Worm (Caenorhabditis elegans) whole organism, late embryonic: Measurements from ENCODE around the gene catp-6.
"Not testable (repeated sequence)": the region's sequence is repeated elsewhere in the genome, so short reads cannot be mapped to it uniquely, and the experiment has no call there.

Experiments
- C38D4.7 ChIP-seq: fragments of 200-800 bp; sonication (Bioruptor generic); optimal IDR thresholded peaks from 2 replicates; lab custom pipeline; 2018; ENCODE audit warnings: mild to moderate bottlenecking, missing genetic modification characterization, moderate library complexity, missing compliant biosample characterization
- F13H6.1 ChIP-seq: sonication (generic microtip); optimal IDR thresholded peaks from 2 replicates; lab custom pipeline; 2016; ENCODE audit warnings: missing genetic modification characterization, missing compliant biosample characterization
- K02D7.2 ChIP-seq: sonication (generic microtip); optimal IDR thresholded peaks from 2 replicates; lab custom pipeline; 2017; ENCODE audit warnings: mild to moderate bottlenecking, missing genetic modification characterization, missing compliant biosample characterization
- K09A11.1 ChIP-seq: sonication (generic microtip); optimal IDR thresholded peaks from 2 replicates; lab custom pipeline; 2017; ENCODE audit warnings: antibody characterized with exemption, mild to moderate bottlenecking, missing genetic modification characterization, missing compliant biosample characterization; ENCODE audit not compliant: insufficient read depth
- ahr-1 ChIP-seq: sonication (generic microtip); optimal IDR thresholded peaks from 2 replicates; lab custom pipeline; 2016; ENCODE audit warnings: missing genetic modification characterization, missing compliant biosample characterization
- ceh-14 ChIP-seq: sonication (generic microtip); optimal IDR thresholded peaks from 2 replicates; lab custom pipeline; 2016; ENCODE audit warnings: missing genotype, missing genetic modification characterization, missing compliant biosample characterization
- ceh-18 ChIP-seq: sonication (generic microtip); optimal IDR thresholded peaks from 2 replicates; lab custom pipeline; 2016; ENCODE audit warnings: missing genetic modification characterization, missing compliant biosample characterization
- ceh-19 ChIP-seq: fragments of 200-800 bp; sonication (Bioruptor generic); optimal IDR thresholded peaks from 2 replicates; lab custom pipeline; 2018; ENCODE audit warnings: mild to moderate bottlenecking, missing genetic modification characterization, missing compliant biosample characterization
- ceh-2 ChIP-seq: sonication (generic microtip); optimal IDR thresholded peaks from 2 replicates; lab custom pipeline; 2016; ENCODE audit warnings: missing genotype, missing genetic modification characterization, missing compliant biosample characterization
- ceh-24 ChIP-seq: sonication (generic microtip); optimal IDR thresholded peaks from 2 replicates; lab custom pipeline; 2016; ENCODE audit warnings: mild to moderate bottlenecking, missing genetic modification characterization, missing compliant biosample characterization
- ceh-34 ChIP-seq: sonication (generic microtip); optimal IDR thresholded peaks from 2 replicates; lab custom pipeline; 2016; ENCODE audit warnings: mild to moderate bottlenecking, missing genetic modification characterization, missing compliant biosample characterization
- ceh-45 ChIP-seq: fragments of 200-800 bp; sonication (Bioruptor generic); IDR thresholded peaks from 2 replicates; pipeline ENCODE4 v1.3.6; 2022; ENCODE audit warnings: missing genetic modification reagents, missing genetic modification characterization, missing compliant biosample characterization
- dmd-4 ChIP-seq: sonication (generic microtip); optimal IDR thresholded peaks from 2 replicates; lab custom pipeline; 2016; ENCODE audit warnings: borderline replicate concordance, missing genetic modification characterization, missing compliant biosample characterization
- elt-4 ChIP-seq: sonication (generic microtip); optimal IDR thresholded peaks from 2 replicates; lab custom pipeline; 2016; ENCODE audit warnings: missing genetic modification characterization, missing compliant biosample characterization
- ets-4 ChIP-seq: sonication (generic microtip); optimal IDR thresholded peaks from 2 replicates; lab custom pipeline; 2016; ENCODE audit warnings: missing genetic modification characterization, missing compliant biosample characterization
- eyg-1 ChIP-seq: sonication (generic microtip); optimal IDR thresholded peaks from 2 replicates; lab custom pipeline; 2016; ENCODE audit warnings: missing genotype, missing genetic modification characterization, missing compliant biosample characterization
- fax-1 ChIP-seq: sonication (generic microtip); optimal IDR thresholded peaks from 2 replicates; lab custom pipeline; 2016; ENCODE audit warnings: missing genotype, missing genetic modification characterization, missing compliant biosample characterization
- fkh-10 ChIP-seq: fragments of 150-350 bp; optimal IDR thresholded peaks from 2 replicates; lab custom pipeline; 2014; ENCODE audit warnings: missing biosample characterization, missing genetic modification reagents, missing genetic modification characterization
- fkh-6 ChIP-seq: sonication (generic microtip); optimal IDR thresholded peaks from 2 replicates; lab custom pipeline; 2016; ENCODE audit warnings: missing genetic modification characterization, missing compliant biosample characterization
- gmeb-2 ChIP-seq: sonication (generic microtip); optimal IDR thresholded peaks from 2 replicates; lab custom pipeline; 2016; ENCODE audit warnings: missing genetic modification characterization, inconsistent platforms, missing compliant biosample characterization
- hlh-15 ChIP-seq: sonication (generic microtip); optimal IDR thresholded peaks from 2 replicates; lab custom pipeline; 2016; ENCODE audit warnings: missing genetic modification characterization, missing compliant biosample characterization
- hlh-30 ChIP-seq: sonication (generic microtip); optimal IDR thresholded peaks from 2 replicates; lab custom pipeline; 2017; ENCODE audit warnings: antibody characterized with exemption, missing genetic modification characterization, missing compliant biosample characterization; ENCODE audit not compliant: insufficient read depth
- lim-6 ChIP-seq: sonication (generic microtip); optimal IDR thresholded peaks from 2 replicates; lab custom pipeline; 2016; ENCODE audit warnings: missing genetic modification characterization, missing compliant biosample characterization
- madf-2 ChIP-seq: sonication (generic microtip); optimal IDR thresholded peaks from 2 replicates; lab custom pipeline; 2017; ENCODE audit warnings: missing genetic modification characterization, missing compliant biosample characterization
- mec-3 ChIP-seq: sonication (generic microtip); optimal IDR thresholded peaks from 2 replicates; lab custom pipeline; 2016; ENCODE audit warnings: borderline replicate concordance, missing genetic modification characterization, missing compliant biosample characterization
- npax-4 ChIP-seq: sonication (generic microtip); optimal IDR thresholded peaks from 2 replicates; lab custom pipeline; 2016; ENCODE audit warnings: missing genetic modification characterization, missing compliant biosample characterization
- pag-3 ChIP-seq: sonication (generic microtip); optimal IDR thresholded peaks from 2 replicates; lab custom pipeline; 2016; ENCODE audit warnings: missing compliant biosample characterization, missing genetic modification characterization, borderline replicate concordance
- pqm-1 ChIP-seq: sonication (generic microtip); optimal IDR thresholded peaks from 2 replicates; lab custom pipeline; 2016; ENCODE audit warnings: missing genetic modification characterization, missing compliant biosample characterization
- pros-1 ChIP-seq: fragments of 150-350 bp; optimal IDR thresholded peaks from 2 replicates; lab custom pipeline; 2014; ENCODE audit warnings: missing biosample characterization, missing genetic modification reagents, missing genetic modification characterization
- ref-2 ChIP-seq: sonication (generic microtip); optimal IDR thresholded peaks from 2 replicates; lab custom pipeline; 2016; ENCODE audit warnings: missing genetic modification characterization, missing compliant biosample characterization
- rnt-1 ChIP-seq: sonication (generic microtip); optimal IDR thresholded peaks from 2 replicates; lab custom pipeline; 2016; ENCODE audit warnings: missing genetic modification characterization, missing compliant biosample characterization
- sdc-2 ChIP-seq: sonication (generic microtip); optimal IDR thresholded peaks from 2 replicates; lab custom pipeline; 2016; ENCODE audit warnings: missing genotype, missing genetic modification characterization, missing compliant biosample characterization
- sox-4 ChIP-seq: sonication (generic microtip); optimal IDR thresholded peaks from 2 replicates; lab custom pipeline; 2017; ENCODE audit warnings: mild to moderate bottlenecking, missing genetic modification characterization, inconsistent platforms, missing compliant biosample characterization
- syd-9 ChIP-seq: sonication (generic microtip); optimal IDR thresholded peaks from 2 replicates; lab custom pipeline; 2016; ENCODE audit warnings: mild to moderate bottlenecking, missing genetic modification characterization, moderate library complexity, missing compliant biosample characterization
- tbx-2 ChIP-seq: sonication (generic microtip); optimal IDR thresholded peaks from 2 replicates; lab custom pipeline; 2016; ENCODE audit warnings: missing genetic modification characterization, missing compliant biosample characterization
- unc-3 ChIP-seq, 2 experiments: fragments of 200-800 bp in 1 of 2; sonication (Bioruptor generic) in 1 of 2; sonication (generic microtip) in 1 of 2; conservative IDR thresholded peaks in 1 of 2; optimal IDR thresholded peaks in 1 of 2; 2 replicates each; pipeline versions ENCODE4 v1.3.6 to Lab custom; 2016 to 2022; ENCODE audit warnings: missing compliant biosample characterization in 2 of 2, missing genetic modification characterization in 2 of 2, missing genetic modification reagents in 1 of 2
- unc-55 ChIP-seq: sonication (generic microtip); optimal IDR thresholded peaks from 2 replicates; lab custom pipeline; 2017; ENCODE audit warnings: missing biosample characterization, missing genetic modification reagents, missing genetic modification characterization
- unc-86 ChIP-seq: sonication (generic microtip); optimal IDR thresholded peaks from 2 replicates; lab custom pipeline; 2016; ENCODE audit warnings: missing genetic modification characterization, missing compliant biosample characterization
- ztf-16 ChIP-seq: sonication (generic microtip); optimal IDR thresholded peaks from 2 replicates; lab custom pipeline; 2017; ENCODE audit warnings: missing genetic modification characterization, missing compliant biosample characterization

Gene catp-6

ce11 chrIV:9840984-9841590 lies 16.7 kb upstream of the catp-6 start, which contains the start of the genes kin-24 and msp-56:
TSS of gene kin-24 (minus strand) at chrIV:9841084.
TSS of gene msp-56 (plus strand) at chrIV:9841540.
- no peak for TF ChIP-seq unc-86 (tag; lab: Kevin White, UChicago)
- no peak for TF ChIP-seq sdc-2
- no peak for TF ChIP-seq ets-4 (tag; lab: Kevin White, UChicago)
- TF ChIP-seq unc-55, result no peak
- no peak for TF ChIP-seq F13H6.1 (tag; lab: Kevin White, UChicago)
- TF ChIP-seq sox-4 (tag; lab: Kevin White, UChicago), result no peak
- no peak for TF ChIP-seq dmd-4 (tag; lab: Kevin White, UChicago)
- no peak for TF ChIP-seq C38D4.7 (GFP tag; lab: Kevin White, UChicago)
- TF ChIP-seq ahr-1 (tag; lab: Kevin White, UChicago), result no peak
- TF ChIP-seq ceh-2, result no peak
- TF ChIP-seq fax-1, result no peak
- no peak for TF ChIP-seq tbx-2 (tag; lab: Kevin White, UChicago)
- TF ChIP-seq pros-1 (tag; lab: Kevin White, UChicago), result no peak
- TF ChIP-seq K02D7.2, result no peak

DNA sequence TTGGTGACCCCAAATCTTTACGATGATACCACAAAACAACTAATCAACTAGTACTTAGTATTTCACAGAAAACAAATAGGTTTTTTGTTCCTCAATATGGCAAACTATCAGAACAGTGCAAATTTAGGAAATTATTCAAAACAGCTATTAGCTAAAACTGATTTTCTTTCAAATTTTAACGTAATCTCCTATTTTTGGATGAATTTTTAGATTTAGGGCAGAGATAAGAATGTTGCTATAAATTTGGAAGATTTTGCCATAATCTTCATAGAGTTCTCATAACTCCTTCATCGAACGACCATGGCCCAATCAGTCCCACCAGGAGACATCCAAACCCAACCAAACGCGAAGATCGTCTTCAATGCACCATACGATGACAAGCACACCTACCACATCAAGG lies 13.0 kb upstream of the catp-6 start, which contains the start of gene msp-10:
Gene msp-10, plus strand, starts transcription at position 301 of the 400 bp plus-strand sequence.
- TF ChIP-seq ztf-16; syd-9 (tag; lab: Kevin White, UChicago); ahr-1 (tag; lab: Kevin White, UChicago): not testable (repeated sequence)
- TF ChIP-seq, all 69 proteins: peak for 0; not testable (repeated sequence) for 69

DNA sequence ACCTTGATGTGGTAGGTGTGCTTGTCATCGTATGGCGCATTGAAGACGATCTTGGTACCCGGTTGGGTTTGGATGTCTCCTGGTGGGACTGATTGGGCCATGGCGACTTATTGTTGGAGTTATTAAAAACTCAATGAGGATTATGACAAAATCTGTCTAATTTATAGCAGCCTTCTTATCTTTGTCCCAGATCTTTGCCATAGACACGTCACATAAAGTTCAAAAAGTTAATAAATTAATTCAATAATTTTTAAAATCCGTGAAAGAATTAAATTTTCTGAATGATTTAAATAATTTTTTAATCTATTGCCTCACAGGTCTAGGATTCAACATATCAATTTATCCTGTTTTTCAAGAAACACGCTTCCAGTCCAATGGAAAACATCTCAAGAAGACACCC lies 11.9 kb upstream of the catp-6 start, which contains the start of gene msp-81:
Gene msp-81, minus strand, starts transcription at position 101 of the 400 bp plus-strand sequence.
- TF ChIP-seq dmd-4 (tag; lab: Kevin White, UChicago) (no peak), ahr-1 (tag; lab: Kevin White, UChicago) (no peak), hlh-15 (tag; lab: Kevin White, UChicago) (no peak), eyg-1 (tag; lab: Kevin White, UChicago) (no peak), ceh-24 (tag; lab: Kevin White, UChicago) (no peak), fkh-10 (no peak), pag-3 (tag; lab: Kevin White, UChicago) (no peak), ceh-45 (GFP tag; lab: Robert Waterston, UW) (no peak), lim-6 (tag; lab: Kevin White, UChicago) (no peak), npax-4 (tag; lab: Kevin White, UChicago) (no peak), pros-1 (tag; lab: Kevin White, UChicago) (no peak), mec-3 (tag; lab: Kevin White, UChicago) (no peak), unc-3 (GFP tag; conservative IDR thresholded peaks at IDR 0.05; lab: Robert Waterston, UW) (no peak), unc-3 (tag; optimal IDR thresholded peaks at IDR 0.05; lab: Kevin White, UChicago) (no peak), ceh-34 (no peak), hlh-30 (tag; lab: Kevin White, UChicago) (no peak), K02D7.2 (no peak)

DNA sequence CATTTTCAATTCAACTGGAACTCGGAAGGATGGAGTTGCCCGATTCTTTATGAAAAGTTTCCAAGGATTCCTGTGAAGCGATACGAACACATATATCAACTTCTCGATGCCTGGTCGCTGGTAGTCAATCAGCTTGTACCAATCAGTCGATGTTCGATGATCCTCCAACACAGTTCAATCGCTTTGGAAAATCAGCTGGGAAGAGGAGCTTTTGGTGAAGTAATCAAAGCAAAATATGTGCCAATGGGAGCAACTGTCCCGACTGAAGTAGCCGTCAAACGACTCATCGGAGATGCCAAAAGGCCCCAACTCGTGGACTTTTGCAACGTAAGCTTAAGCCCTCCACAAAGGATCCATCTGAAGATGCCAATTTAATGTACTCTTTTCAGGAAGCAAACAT lies 9.0 kb upstream of the catp-6 start:
- TF ChIP-seq gmeb-2, result no peak
- no peak for TF ChIP-seq tbx-2 (tag; lab: Kevin White, UChicago)
- no peak for TF ChIP-seq ref-2 (tag; lab: Kevin White, UChicago)
- no peak for TF ChIP-seq unc-3 (GFP tag; conservative IDR thresholded peaks at IDR 0.05; lab: Robert Waterston, UW)
- TF ChIP-seq unc-3 (tag; optimal IDR thresholded peaks at IDR 0.05; lab: Kevin White, UChicago), result no peak
- TF ChIP-seq ceh-19, result no peak
- TF ChIP-seq rnt-1 (tag; lab: Kevin White, UChicago), result no peak
- TF ChIP-seq madf-2 (tag; lab: Kevin White, UChicago), result no peak
- TF ChIP-seq sox-4 (tag; lab: Kevin White, UChicago), result no peak
- no peak for TF ChIP-seq ztf-16
- no peak for TF ChIP-seq pqm-1 (tag; lab: Kevin White, UChicago)
- no peak for TF ChIP-seq ceh-14 (tag; lab: Kevin White, UChicago)
- TF ChIP-seq ceh-18, result no peak
- no peak for TF ChIP-seq fkh-6 (tag; lab: Kevin White, UChicago)
- no peak for TF ChIP-seq K09A11.1
- TF ChIP-seq elt-4 (tag; lab: Kevin White, UChicago), result no peak
